Fruit fly (Drosophila melanogaster) S2 (cell line): ENCODE data around the gene Mst84Dc.

Experiments
- CG8478 ChIP-seq: fragments of >200 bp; optimal IDR thresholded peaks from 2 replicates; lab custom pipeline; 2018
- CTCF ChIP-seq, 2 experiments: fragments of >200 bp; optimal IDR thresholded peaks; 2 replicates each; lab custom pipeline; 2018

- TF ChIP-seq CTCF (optimal IDR thresholded peaks at IDR 0.05; lab: Kevin White, UChicago) (no peak), CG8478 (lab: Kevin White, UChicago) (no peak)
Observed at dm6 chr3R:7363673-7364072, 800 bp downstream of the Mst84Dc start, which contains the start of gene Mst84Dd.
